Fruit fly (Drosophila melanogaster): Measurements from ENCODE around the gene Fbxl7.

Gene Fbxl7

dm6 chr3R:15973488-15973975, 52.8 kb downstream of the Fbxl7 start (continued):
- TF ChIP-seq CG6854 (GFP tag; optimal IDR thresholded peaks at IDR 0.05) (no peak), CG32006 (GFP tag; optimal IDR thresholded peaks at IDR 0.05) (no peak), CG1621 (tag; optimal IDR thresholded peaks at IDR 0.05) (peak; percentile 6), CG7368 (GFP tag; optimal IDR thresholded peaks at IDR 0.05) (no peak), Met (GFP tag; optimal IDR thresholded peaks at IDR 0.05) (peak; percentile 16), esn (GFP tag; optimal IDR thresholded peaks at IDR 0.05) (no peak), salr (GFP tag; optimal IDR thresholded peaks at IDR 0.05) (no peak), Hr4 (GFP tag; optimal IDR thresholded peaks at IDR 0.05) (no peak), Blimp-1 (GFP tag; optimal IDR thresholded peaks at IDR 0.05) (peak; percentile 32), Eip78C (GFP tag) (peak; percentile 24), Lpt (GFP tag; optimal IDR thresholded peaks at IDR 0.05) (no peak), CG6792 (GFP tag; optimal IDR thresholded peaks at IDR 0.05) (no peak), dac (GFP tag; optimal IDR thresholded peaks at IDR 0.05) (no peak), CG8319 (GFP tag; optimal IDR thresholded peaks at IDR 0.05) (no peak), Sox102F (GFP tag; optimal IDR thresholded peaks at IDR 0.05) (no peak), CG9139 (GFP tag; optimal IDR thresholded peaks at IDR 0.05) (peak; percentile 42), CG31627 (GFP tag; optimal IDR thresholded peaks at IDR 0.05) (no peak), Ets21C (GFP tag; optimal IDR thresholded peaks at IDR 0.05) (no peak), Gug (GFP tag; IDR thresholded peaks at IDR 0.05) (no peak)

- peak; percentile 76 for TF ChIP-seq dac (GFP tag; optimal IDR thresholded peaks at IDR 0.05)
- peak; percentile 75 for TF ChIP-seq topi (GFP tag; optimal IDR thresholded peaks at IDR 0.05)
- no peak for TF ChIP-seq CG10669 (GFP tag; optimal IDR thresholded peaks at IDR 0.05)
- peak; percentile 57 to 87 for TF ChIP-seq salr (GFP tag; optimal IDR thresholded peaks at IDR 0.05)
- TF ChIP-seq Ets21C (GFP tag; optimal IDR thresholded peaks at IDR 0.05): peak; percentile 72
- no peak for TF ChIP-seq Eip93F (GFP tag; optimal IDR thresholded peaks at IDR 0.05)
- TF ChIP-seq CG6163 (GFP tag; IDR thresholded peaks at IDR 0.05): no peak
- TF ChIP-seq achi (GFP tag; optimal IDR thresholded peaks at IDR 0.05): peak; percentile 86
- TF ChIP-seq Met (GFP tag; optimal IDR thresholded peaks at IDR 0.05): peak; percentile 79
- peak; percentile 55 for TF ChIP-seq svp (GFP tag)
- peak; percentile 75 for TF ChIP-seq CG4318 (GFP tag; optimal IDR thresholded peaks at IDR 0.05)
- peak; percentile 74 for TF ChIP-seq Sox15 (GFP tag; optimal IDR thresholded peaks at IDR 0.05)
- TF ChIP-seq CG34406 (GFP tag; optimal IDR thresholded peaks at IDR 0.05): peak; percentile 78
- peak; percentile 74 for TF ChIP-seq CG8632 (GFP tag; optimal IDR thresholded peaks at IDR 0.05)
- peak; percentile 90 for TF ChIP-seq net (GFP tag; optimal IDR thresholded peaks at IDR 0.05)
- no peak for TF ChIP-seq CG15336 (GFP tag; IDR thresholded peaks at IDR 0.05)
- TF ChIP-seq CG11902 (GFP tag; optimal IDR thresholded peaks at IDR 0.05): peak; percentile 51
- no peak for TF ChIP-seq fkh (GFP tag; optimal IDR thresholded peaks at IDR 0.05)
- TF ChIP-seq lz (GFP tag; optimal IDR thresholded peaks at IDR 0.05): peak; percentile 70
- TF ChIP-seq vri (GFP tag; optimal IDR thresholded peaks at IDR 0.05): peak; percentile 84
- peak; percentile 88 for TF ChIP-seq acj6 (GFP tag; optimal IDR thresholded peaks at IDR 0.05)
- peak; percentile 79 for TF ChIP-seq Smox (GFP tag; optimal IDR thresholded peaks at IDR 0.05)
- TF ChIP-seq CG3919 (GFP tag; optimal IDR thresholded peaks at IDR 0.05): peak; percentile 83
- TF ChIP-seq CG9139 (GFP tag; optimal IDR thresholded peaks at IDR 0.05): no peak
- TF ChIP-seq Lpt (GFP tag; optimal IDR thresholded peaks at IDR 0.05): peak; percentile 86
- TF ChIP-seq CG11762 (GFP tag; optimal IDR thresholded peaks at IDR 0.05; ENCODE audit: insufficient read depth): peak; percentile 78
- peak; percentile 14 for TF ChIP-seq fd85E (GFP tag; optimal IDR thresholded peaks at IDR 0.05)
- peak; percentile 49 for TF ChIP-seq CG8319 (GFP tag; optimal IDR thresholded peaks at IDR 0.05)
- peak; percentile 88 for TF ChIP-seq CG32006 (GFP tag; optimal IDR thresholded peaks at IDR 0.05)
- peak; percentile 61 for TF ChIP-seq CG6808 (GFP tag; optimal IDR thresholded peaks at IDR 0.05)
- TF ChIP-seq CG16779 (tag; optimal IDR thresholded peaks at IDR 0.05): peak; percentile 40
- peak; percentile 77 for TF ChIP-seq fd59A (GFP tag; optimal IDR thresholded peaks at IDR 0.05)
- TF ChIP-seq Hr38 (GFP tag; optimal IDR thresholded peaks at IDR 0.05): peak; percentile 47
- no peak for TF ChIP-seq Gug (GFP tag; IDR thresholded peaks at IDR 0.05)
- TF ChIP-seq Hr4 (GFP tag; optimal IDR thresholded peaks at IDR 0.05): peak; percentile 90
- peak; percentile 60 for TF ChIP-seq spab (GFP tag; optimal IDR thresholded peaks at IDR 0.05)
- peak; percentile 78 for TF ChIP-seq Sox102F (GFP tag; optimal IDR thresholded peaks at IDR 0.05)
- TF ChIP-seq esn (GFP tag; optimal IDR thresholded peaks at IDR 0.05): peak; percentile 78
- TF ChIP-seq Eip78C (GFP tag): peak; percentile 94
- TF ChIP-seq pdm3 (GFP tag; optimal IDR thresholded peaks at IDR 0.05): peak; percentile 87
- peak in 1 of 2 experiments; percentile 57 for TF ChIP-seq ss (GFP tag; optimal IDR thresholded peaks at IDR 0.05)
- peak; percentile 82 for TF ChIP-seq Hr39 (GFP tag; optimal IDR thresholded peaks at IDR 0.05)
- peak; percentile 84 for TF ChIP-seq CG31627 (GFP tag; optimal IDR thresholded peaks at IDR 0.05)
Observed at dm6 chr3R:15974235-15974634, 53.5 kb downstream of the Fbxl7 start.
